Worm (Caenorhabditis elegans) whole organism, late embryonic: ENCODE data around the gene tbx-38.

Experiments used
- ceh-9 ChIP-seq: sonication (generic microtip); optimal IDR thresholded peaks from 2 replicates; lab custom pipeline; 2016; ENCODE audit warnings: mild to moderate bottlenecking, missing genetic modification characterization, inconsistent platforms, missing compliant biosample characterization
- fkh-10 ChIP-seq: fragments of 150-350 bp; optimal IDR thresholded peaks from 2 replicates; lab custom pipeline; 2014; ENCODE audit warnings: missing biosample characterization, missing genetic modification reagents, missing genetic modification characterization
- hlh-30 ChIP-seq: sonication (generic microtip); optimal IDR thresholded peaks from 2 replicates; lab custom pipeline; 2017; ENCODE audit warnings: antibody characterized with exemption, missing genetic modification characterization, missing compliant biosample characterization; ENCODE audit not compliant: insufficient read depth
- pqm-1 ChIP-seq: sonication (generic microtip); optimal IDR thresholded peaks from 2 replicates; lab custom pipeline; 2016; ENCODE audit warnings: missing genetic modification characterization, missing compliant biosample characterization
- rnt-1 ChIP-seq: sonication (generic microtip); optimal IDR thresholded peaks from 2 replicates; lab custom pipeline; 2016; ENCODE audit warnings: missing genetic modification characterization, missing compliant biosample characterization
- sox-2 ChIP-seq: fragments of 200-800 bp; sonication (Bioruptor generic); IDR thresholded peaks from 2 replicates; pipeline ENCODE4 v1.3.6; 2022; ENCODE audit warnings: missing genetic modification reagents, missing genetic modification characterization, missing compliant biosample characterization

ce11 chrIII:11816523-11817003 lies 30.7 kb upstream of the tbx-38 start, which contains the start of gene C18D11.1:
- TF ChIP-seq ceh-9 (tag; lab: Kevin White, UChicago): no peak
- TF ChIP-seq hlh-30 (tag; lab: Kevin White, UChicago): no peak
- no peak for TF ChIP-seq pqm-1
- no peak for TF ChIP-seq rnt-1
- TF ChIP-seq fkh-10 (GFP tag; lab: Kevin White, UChicago): no peak
- TF ChIP-seq sox-2: no peak
